Worm (Caenorhabditis elegans) whole organism, midembryonic: ENCODE measurements around the gene srt-42.

Source experiments
- T22C8.4 ChIP-seq: fragments of 200-800 bp; sonication (Bioruptor generic); IDR thresholded peaks from 2 replicates; pipeline ENCODE4 v1.3.6; 2022; ENCODE audit warnings: missing genetic modification characterization, missing compliant biosample characterization
- flt-1 ChIP-seq: fragments of 200-800 bp; sonication (Bioruptor generic); IDR thresholded peaks from 2 replicates; pipeline ENCODE4 v1.3.6; 2022; ENCODE audit warnings: missing genetic modification characterization, missing compliant biosample characterization
- klf-2 ChIP-seq: fragments of 200-800 bp; sonication (Bioruptor generic); conservative IDR thresholded peaks from 2 replicates; pipeline ENCODE4 v1.3.6; 2022; ENCODE audit warnings: missing genetic modification reagents, missing genetic modification characterization, missing compliant biosample characterization
- med-1 ChIP-seq: sonication (generic microtip); optimal IDR thresholded peaks from 2 replicates; lab custom pipeline; 2017; ENCODE audit warnings: missing genetic modification characterization, mild to moderate bottlenecking, missing compliant biosample characterization, antibody characterized with exemption, missing genetic modification reagents; ENCODE audit not compliant: insufficient read depth
- tab-1 ChIP-seq: fragments of 200-800 bp; sonication (Bioruptor generic); IDR thresholded peaks from 2 replicates; pipeline ENCODE4 v1.3.6; 2022; ENCODE audit warnings: missing genetic modification characterization, missing compliant biosample characterization

DNA sequence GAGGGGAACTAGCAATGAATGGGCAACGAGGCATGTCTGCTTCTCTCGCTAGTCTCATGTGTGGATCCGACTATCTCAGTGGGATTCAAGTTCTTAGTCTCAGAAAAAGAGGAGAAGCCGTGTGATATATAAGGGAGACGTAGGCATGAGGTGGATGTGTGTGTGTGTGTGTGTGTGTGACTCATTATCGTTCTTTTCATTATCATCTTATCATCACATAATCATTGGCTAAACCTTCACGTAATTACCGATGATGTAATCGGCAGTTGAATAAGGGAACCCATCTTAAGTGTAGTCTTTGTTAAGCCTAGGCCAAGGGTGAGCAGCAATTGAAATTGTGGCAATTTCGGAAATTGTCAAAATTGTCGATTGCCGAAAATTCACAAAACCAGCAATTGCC, 22.7 kb downstream of the srt-42 start, which contains the start of gene Y32G9B.1:
- TF ChIP-seq tab-1 (GFP tag; lab: Robert Waterston, UW) (no peak), klf-2 (GFP tag; lab: Robert Waterston, UW) (no peak), med-1 (GFP tag; lab: Kevin White, UChicago) (no peak), T22C8.4 (GFP tag; lab: Robert Waterston, UW) (no peak), flt-1 (GFP tag; lab: Robert Waterston, UW) (no peak)
